Worm (Caenorhabditis elegans) whole organism, early embryonic: ENCODE data around the gene H10E21.1.
A peak's percentile ranks its signal among the peaks of the same experiment; 100 is the strongest.

ENCODE experiments used
- B0310.2 ChIP-seq: sonication (generic microtip); optimal IDR thresholded peaks from 2 replicates; lab custom pipeline; 2016; ENCODE audit warnings: mild to moderate bottlenecking, missing genetic modification characterization, missing compliant biosample characterization
- F13C5.2 ChIP-seq: sonication (generic microtip); optimal IDR thresholded peaks from 2 replicates; lab custom pipeline; 2017; ENCODE audit warnings: mild to moderate bottlenecking, missing genetic modification characterization, inconsistent platforms, missing compliant biosample characterization
- aly-1 ChIP-seq: sonication (generic microtip); optimal IDR thresholded peaks from 2 replicates; lab custom pipeline; 2016; ENCODE audit warnings: missing genetic modification characterization, missing compliant biosample characterization
- ama-1 ChIP-seq: fragments of 150-350 bp; optimal IDR thresholded peaks from 2 replicates; lab custom pipeline; 2014
- ceh-13 ChIP-seq: fragments of 200-800 bp; sonication (Bioruptor generic); optimal IDR thresholded peaks from 2 replicates; lab custom pipeline; 2018; ENCODE audit warnings: mild to moderate bottlenecking, missing genetic modification characterization, missing compliant biosample characterization
- ceh-36 ChIP-seq: sonication (generic microtip); optimal IDR thresholded peaks from 2 replicates; lab custom pipeline; 2016; ENCODE audit warnings: missing genetic modification characterization, inconsistent platforms, missing compliant biosample characterization
- ets-7 ChIP-seq: sonication (generic microtip); optimal IDR thresholded peaks from 2 replicates; lab custom pipeline; 2016; ENCODE audit warnings: missing genotype, missing genetic modification characterization, missing compliant biosample characterization
- flt-1 ChIP-seq: fragments of 200-800 bp; sonication (Bioruptor generic); IDR thresholded peaks from 2 replicates; pipeline ENCODE4 v1.3.6; 2022; ENCODE audit warnings: missing genetic modification characterization, missing compliant biosample characterization
- hmbx-1 ChIP-seq: sonication (generic microtip); optimal IDR thresholded peaks from 2 replicates; lab custom pipeline; 2016; ENCODE audit warnings: mild to moderate bottlenecking, missing genetic modification characterization, missing compliant biosample characterization
- hmg-4 ChIP-seq: fragments of 200-800 bp; sonication (Bioruptor generic); optimal IDR thresholded peaks from 2 replicates; lab custom pipeline; 2018; ENCODE audit warnings: mild to moderate bottlenecking, missing genetic modification characterization, missing compliant biosample characterization
- hnd-1 ChIP-seq: sonication (generic microtip); optimal IDR thresholded peaks from 2 replicates; lab custom pipeline; 2016; ENCODE audit warnings: missing genetic modification characterization, missing compliant biosample characterization
- pes-1 ChIP-seq: fragments of 200-800 bp; sonication (Bioruptor generic); IDR thresholded peaks from 2 replicates; pipeline ENCODE4 v1.3.6; 2022; ENCODE audit warnings: missing genetic modification reagents, missing genetic modification characterization, missing compliant biosample characterization
- scrt-1 ChIP-seq: fragments of 200-800 bp; sonication (Bioruptor generic); IDR thresholded peaks from 2 replicates; pipeline ENCODE4 v1.3.6; 2022; ENCODE audit warnings: missing genetic modification characterization, missing compliant biosample characterization
- sea-1 ChIP-seq: fragments of 200-800 bp; sonication (Bioruptor generic); conservative IDR thresholded peaks from 2 replicates; pipeline ENCODE4 v1.3.6; 2022; ENCODE audit warnings: missing genetic modification characterization, missing compliant biosample characterization
- tbx-11 ChIP-seq: fragments of 200-800 bp; sonication (Bioruptor generic); IDR thresholded peaks from 2 replicates; pipeline ENCODE4 v1.3.6; 2022; ENCODE audit warnings: missing genetic modification characterization, missing compliant biosample characterization
- tbx-37 ChIP-seq: fragments of 200-800 bp; sonication (Bioruptor generic); conservative IDR thresholded peaks from 2 replicates; pipeline ENCODE4 v1.3.6; 2022; ENCODE audit warnings: missing genetic modification reagents, missing genetic modification characterization, missing compliant biosample characterization
- tra-4 ChIP-seq: sonication (generic microtip); optimal IDR thresholded peaks from 2 replicates; lab custom pipeline; 2017; ENCODE audit warnings: missing genetic modification characterization, missing compliant biosample characterization

The H10E21.1 gene

DNA sequence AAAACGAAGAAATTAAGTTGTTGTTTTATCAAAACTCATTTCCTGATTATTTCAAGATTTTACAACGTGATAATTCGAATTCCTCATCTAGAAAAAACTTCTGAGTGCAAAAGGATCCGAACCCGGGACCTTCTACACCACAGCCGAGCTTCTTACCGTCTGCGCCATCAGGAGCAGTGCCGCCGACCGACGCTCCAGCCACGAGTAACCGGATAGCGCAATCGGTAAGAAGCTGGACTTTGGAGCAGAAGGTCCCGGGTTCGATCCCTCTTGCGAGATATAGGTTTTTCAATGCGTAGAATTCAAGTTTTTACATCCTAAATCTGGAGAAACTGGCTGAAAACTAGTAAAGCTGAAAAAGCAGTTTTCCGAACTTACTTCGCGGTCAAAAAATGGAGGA lies 38.1 kb downstream of the H10E21.1 start:
- TF ChIP-seq sea-1 (GFP tag; lab: Robert Waterston, UW) (0 out of 2 replicates have a peak, but pooled peaks have one; percentile 5), hnd-1 (tag; lab: Kevin White, UChicago) (no peak)

DNA sequence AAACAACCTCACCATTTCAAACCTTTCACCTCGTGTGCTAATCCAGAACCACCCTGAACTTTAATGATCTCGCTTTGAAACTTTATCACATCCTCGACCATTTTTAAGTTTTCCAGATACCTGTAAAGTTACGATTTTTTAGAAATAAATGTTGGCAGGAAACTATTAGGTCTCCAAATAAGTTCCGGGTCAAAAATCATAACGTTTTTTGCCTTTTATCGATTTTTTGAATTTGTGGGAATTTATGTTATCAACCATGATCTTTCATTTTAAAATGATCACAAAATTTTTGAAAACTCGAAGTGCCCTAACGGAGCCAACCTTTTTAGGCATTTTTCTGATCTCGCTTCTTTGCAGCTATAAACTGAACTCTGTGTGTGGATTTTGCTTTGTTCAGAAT lies 45.5 kb downstream of the H10E21.1 start, which contains the start of gene btb-5:
Gene btb-5 (minus strand): TSS at position 101 of the 400 bp plus-strand sequence.
- no peak for TF ChIP-seq flt-1 (GFP tag; lab: Robert Waterston, UW)
- no peak for TF ChIP-seq scrt-1 (GFP tag; lab: Robert Waterston, UW)
- TF ChIP-seq hnd-1 (tag; lab: Kevin White, UChicago): no peak
- no peak for TF ChIP-seq B0310.2 (tag; lab: Kevin White, UChicago)
- no peak for TF ChIP-seq ceh-36
- TF ChIP-seq sea-1 (GFP tag; lab: Robert Waterston, UW): no peak
- no peak for TF ChIP-seq ceh-13
- no peak for TF ChIP-seq ama-1 (lab: Kevin White, UChicago)
- TF ChIP-seq pes-1 (GFP tag; lab: Robert Waterston, UW): no peak
- TF ChIP-seq hmg-4 (GFP tag; lab: Kevin White, UChicago): no peak
- TF ChIP-seq ets-7 (tag; lab: Kevin White, UChicago): no peak
- no peak for TF ChIP-seq tra-4 (tag; lab: Kevin White, UChicago)
- TF ChIP-seq tbx-11 (GFP tag; lab: Robert Waterston, UW): no peak
- no peak for TF ChIP-seq aly-1 (tag; lab: Kevin White, UChicago)
- no peak for TF ChIP-seq tbx-37 (GFP tag; lab: Robert Waterston, UW)
- TF ChIP-seq F13C5.2: no peak
- TF ChIP-seq hmbx-1 (tag; lab: Kevin White, UChicago): no peak

DNA sequence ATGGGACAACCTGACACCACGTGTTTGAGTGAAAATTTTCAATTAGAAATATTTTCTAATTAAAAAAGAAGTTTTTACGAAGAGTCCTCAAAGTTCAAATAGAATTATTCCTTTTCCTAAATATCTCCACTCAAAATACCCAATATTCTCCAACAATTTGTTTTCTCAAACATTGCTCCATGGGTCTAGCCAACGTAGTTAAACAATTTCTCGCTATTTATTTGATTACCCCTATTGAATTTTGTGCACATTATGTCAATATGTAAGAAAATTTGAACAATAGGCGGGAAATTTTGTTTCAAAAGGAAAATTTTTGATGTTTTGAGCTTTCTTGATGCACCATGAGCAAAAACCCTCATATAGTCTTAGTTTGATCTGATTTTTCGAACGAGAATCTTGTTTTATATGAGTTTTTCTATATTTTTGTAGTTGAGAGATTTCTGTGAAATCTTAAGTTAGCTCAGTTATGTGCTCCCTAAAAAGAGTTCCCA lies 46.9 kb downstream of the H10E21.1 start:
- TF ChIP-seq hmbx-1 (tag; lab: Kevin White, UChicago) (no peak), scrt-1 (GFP tag; lab: Robert Waterston, UW) (no peak), ets-7 (tag; lab: Kevin White, UChicago) (no peak), tbx-11 (GFP tag; lab: Robert Waterston, UW) (no peak), tbx-37 (GFP tag; lab: Robert Waterston, UW) (no peak), B0310.2 (tag; lab: Kevin White, UChicago) (no peak), ceh-13 (no peak), ama-1 (lab: Kevin White, UChicago) (no peak)

DNA sequence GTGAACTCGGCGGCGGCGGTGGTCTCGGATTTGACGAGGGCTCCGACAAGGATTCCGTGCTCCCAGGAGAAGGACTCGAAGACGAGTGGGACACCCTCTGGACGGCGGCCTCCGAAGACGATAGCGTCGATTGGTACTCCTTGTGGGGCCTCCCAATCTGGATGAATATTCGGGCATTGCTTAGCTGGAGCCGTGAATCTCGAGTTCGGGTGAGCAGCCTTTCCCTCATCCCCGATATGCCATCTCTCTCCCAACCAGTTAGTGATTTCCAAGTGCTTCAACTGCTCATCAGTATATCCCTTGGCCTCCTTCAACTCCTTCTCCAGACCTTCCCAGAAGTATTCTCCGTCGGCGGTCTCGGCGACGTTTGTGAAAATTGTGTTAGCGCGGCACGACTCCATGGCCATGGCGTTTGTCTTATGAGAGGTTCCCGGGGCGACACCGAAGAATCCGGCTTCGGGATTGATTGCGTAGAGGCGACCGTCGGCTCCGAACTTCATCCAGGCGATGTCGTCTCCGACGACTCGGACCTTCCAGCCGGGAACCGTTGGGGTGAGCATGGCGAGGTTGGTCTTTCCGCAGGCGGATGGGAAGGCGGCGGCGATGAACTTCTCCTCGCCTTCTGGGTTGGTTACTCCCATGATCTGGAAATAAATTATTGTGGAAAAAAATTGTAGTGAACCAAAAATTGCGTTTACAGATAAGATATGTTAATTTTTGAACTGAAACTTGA lies 48.2 kb downstream of the H10E21.1 start:
- TF ChIP-seq hnd-1 (tag; lab: Kevin White, UChicago): no peak

DNA sequence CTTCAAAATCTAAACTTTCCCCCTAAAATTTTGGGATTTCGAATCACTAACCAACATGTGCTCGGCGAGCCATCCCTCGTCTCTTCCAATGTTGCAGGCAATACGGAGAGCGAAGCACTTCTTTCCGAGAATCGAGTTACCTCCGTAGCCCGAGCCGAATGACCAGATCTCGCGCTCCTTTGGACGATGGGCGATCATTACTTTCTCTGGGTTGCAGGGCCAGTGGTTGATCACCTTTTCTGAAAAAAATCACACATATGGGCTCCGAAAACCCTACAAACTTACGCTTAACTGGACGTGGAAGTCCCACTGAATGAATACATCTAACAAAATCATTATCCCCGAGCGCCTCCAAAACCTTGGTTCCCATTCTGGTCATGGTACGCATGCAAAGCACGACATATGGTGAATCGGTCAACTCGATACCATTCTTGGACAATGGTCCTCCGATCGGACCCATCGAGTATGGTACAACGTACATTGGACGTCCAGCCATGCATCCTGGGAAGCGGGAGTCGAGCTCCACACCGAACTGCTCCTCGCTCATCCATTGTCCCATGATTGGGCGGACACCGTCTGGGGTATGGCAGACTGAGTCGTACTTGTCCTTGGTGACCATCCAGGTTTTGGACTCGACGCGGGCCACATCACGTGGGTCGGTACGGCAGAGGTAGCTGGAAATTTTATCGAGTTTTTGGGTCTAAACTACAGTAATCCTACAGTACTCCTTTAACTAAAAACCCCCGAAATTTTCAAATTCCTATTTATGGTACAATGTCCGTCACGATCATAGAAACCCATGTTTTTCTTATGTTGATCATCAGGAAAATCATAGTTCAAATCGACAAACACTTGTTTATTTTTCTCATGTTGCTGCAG lies 49.4 kb downstream of the H10E21.1 start:
- TF ChIP-seq hmg-4 (GFP tag; lab: Kevin White, UChicago) (no peak), tbx-37 (GFP tag; lab: Robert Waterston, UW) (no peak), scrt-1 (GFP tag; lab: Robert Waterston, UW) (no peak), hnd-1 (tag; lab: Kevin White, UChicago) (no peak), hmbx-1 (tag; lab: Kevin White, UChicago) (no peak), tbx-11 (GFP tag; lab: Robert Waterston, UW) (no peak), ceh-13 (no peak), ceh-36 (no peak), F13C5.2 (no peak), aly-1 (tag; lab: Kevin White, UChicago) (no peak), sea-1 (GFP tag; lab: Robert Waterston, UW) (no peak), flt-1 (GFP tag; lab: Robert Waterston, UW) (no peak)

DNA sequence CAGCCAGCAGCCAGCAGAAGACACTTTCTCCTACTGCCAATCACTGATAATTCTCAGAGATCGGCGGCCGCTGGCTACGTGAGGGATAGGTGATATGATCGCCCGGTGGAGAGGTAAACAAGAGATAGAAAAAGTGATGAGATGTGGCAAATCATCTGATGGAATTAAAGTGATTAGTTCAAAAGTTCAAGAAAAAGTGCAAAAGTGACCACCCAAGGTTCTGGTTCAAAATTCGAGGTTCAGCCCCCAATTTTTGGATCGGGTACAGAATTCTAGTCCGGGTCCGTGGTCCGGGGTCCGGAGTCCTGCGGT lies 50.0 kb downstream of the H10E21.1 start:
- TF ChIP-seq ets-7 (tag; lab: Kevin White, UChicago): no peak

DNA sequence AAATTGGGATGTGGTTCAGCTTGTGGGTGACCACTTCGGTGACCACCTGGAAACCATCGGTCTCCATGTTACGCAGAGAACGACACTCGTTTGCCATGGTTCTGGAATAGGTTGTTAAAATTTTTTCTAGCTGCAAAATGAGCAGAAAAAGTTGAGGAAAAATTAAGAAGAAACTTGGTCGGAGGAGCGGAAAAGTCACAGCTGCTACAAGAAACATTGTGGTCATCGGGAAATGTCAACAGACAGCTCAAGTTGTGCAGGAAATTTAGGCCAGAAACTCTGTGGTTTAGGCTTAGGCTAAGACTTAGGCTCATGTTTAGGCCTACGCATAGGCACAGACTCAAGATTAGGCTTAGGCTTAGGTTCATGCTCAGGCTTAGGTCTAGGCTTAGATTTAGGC lies 50.6 kb downstream of the H10E21.1 start, which contains the start of gene pck-1:
Gene pck-1 (minus strand): TSS at position 101 of the 400 bp plus-strand sequence.
- no peak for TF ChIP-seq sea-1 (GFP tag; lab: Robert Waterston, UW)
- no peak for TF ChIP-seq ceh-13
- TF ChIP-seq F13C5.2: no peak
- no peak for TF ChIP-seq B0310.2 (tag; lab: Kevin White, UChicago)
- TF ChIP-seq tra-4 (tag; lab: Kevin White, UChicago): no peak
- no peak for TF ChIP-seq tbx-11 (GFP tag; lab: Robert Waterston, UW)
- no peak for TF ChIP-seq hmbx-1 (tag; lab: Kevin White, UChicago)
- no peak for TF ChIP-seq tbx-37 (GFP tag; lab: Robert Waterston, UW)
- TF ChIP-seq scrt-1 (GFP tag; lab: Robert Waterston, UW): no peak
- TF ChIP-seq flt-1 (GFP tag; lab: Robert Waterston, UW): no peak
- TF ChIP-seq pes-1 (GFP tag; lab: Robert Waterston, UW): no peak
- TF ChIP-seq ets-7 (tag; lab: Kevin White, UChicago): no peak
